Fruit fly (Drosophila melanogaster) whole organism, embryonic: Measurements from ENCODE around the gene pyd.

Experiments used
- Antp ChIP-seq: fragments of 200-800 bp; sonication (Bioruptor generic); optimal IDR thresholded peaks from 3 replicates; lab custom pipeline; 2016; ENCODE audit warnings: missing biosample characterization, missing genetic modification characterization
- Bgb ChIP-seq: fragments of 200-800 bp; sonication (Bioruptor generic); IDR thresholded peaks from 2 replicates; pipeline ENCODE4 v1.3.6; 2022; ENCODE audit warnings: missing biosample characterization, missing genetic modification characterization; ENCODE audit not compliant: partially characterized antibody
- CG11696 ChIP-seq: fragments of 200-800 bp; sonication (Bioruptor generic); IDR thresholded peaks from 2 replicates; pipeline ENCODE4 v1.3.6; 2022; ENCODE audit warnings: missing biosample characterization, missing genetic modification characterization
- CG12104 ChIP-seq: fragments of 200-800 bp; sonication (Bioruptor generic); optimal IDR thresholded peaks from 3 replicates; lab custom pipeline; 2016; ENCODE audit warnings: missing biosample characterization, missing genetic modification characterization
- CG17385 ChIP-seq: fragments of 200-800 bp; sonication (Bioruptor generic); optimal IDR thresholded peaks from 3 replicates; lab custom pipeline; 2018; ENCODE audit warnings: missing biosample characterization, mild to moderate bottlenecking, missing genetic modification characterization
- CG17568 ChIP-seq: fragments of 200-800 bp; sonication (Bioruptor generic); optimal IDR thresholded peaks from 2 replicates; lab custom pipeline; 2018; ENCODE audit warnings: missing biosample characterization, mild to moderate bottlenecking, missing genetic modification characterization, moderate library complexity
- CG1792 ChIP-seq: fragments of 200-800 bp; sonication (Bioruptor generic); optimal IDR thresholded peaks from 2 replicates; lab custom pipeline; 2016; ENCODE audit warnings: missing biosample characterization, missing genetic modification characterization
- CG18599 ChIP-seq: fragments of 200-800 bp; sonication (Bioruptor generic); optimal IDR thresholded peaks from 3 replicates; lab custom pipeline; 2017; ENCODE audit warnings: missing biosample characterization, missing genetic modification characterization, mild to moderate bottlenecking, moderate library complexity, missing genetic modification reagents
- CG18764 ChIP-seq: fragments of 200-800 bp; sonication (Bioruptor generic); optimal IDR thresholded peaks from 3 replicates; lab custom pipeline; 2016; ENCODE audit warnings: missing biosample characterization, missing genetic modification characterization
- CG2875 ChIP-seq: fragments of 200-800 bp; sonication (Bioruptor generic); optimal IDR thresholded peaks from 2 replicates; lab custom pipeline; 2017; ENCODE audit warnings: missing biosample characterization, mild to moderate bottlenecking, missing genetic modification characterization, missing genetic modification reagents
- CG3847 ChIP-seq: fragments of 200-800 bp; sonication (Bioruptor generic); IDR thresholded peaks from 2 replicates; pipeline ENCODE4 v1.3.6; 2022; ENCODE audit warnings: missing biosample characterization, missing genetic modification characterization
- CG4282 ChIP-seq: fragments of 200-800 bp; sonication (Bioruptor generic); optimal IDR thresholded peaks from 2 replicates; lab custom pipeline; 2016; ENCODE audit warnings: missing biosample characterization, missing genetic modification characterization
- CG4328 ChIP-seq: fragments of 200-800 bp; sonication (Bioruptor generic); optimal IDR thresholded peaks from 3 replicates; lab custom pipeline; 2017; ENCODE audit warnings: missing biosample characterization, missing genetic modification reagents, missing genetic modification characterization
- CG4404 ChIP-seq: fragments of 200-800 bp; sonication (Bioruptor generic); IDR thresholded peaks from 2 replicates; pipeline ENCODE4 v1.3.6; 2022; ENCODE audit warnings: missing biosample characterization, missing genetic modification characterization
- CG5245 ChIP-seq: fragments of 200-800 bp; sonication (Bioruptor generic); optimal IDR thresholded peaks from 3 replicates; lab custom pipeline; 2016; ENCODE audit warnings: missing biosample characterization, missing genetic modification characterization
- CG6854 ChIP-seq: fragments of 200-800 bp; sonication (Bioruptor generic); optimal IDR thresholded peaks from 3 replicates; lab custom pipeline; 2017; ENCODE audit warnings: missing biosample characterization, mild to moderate bottlenecking, missing genetic modification characterization
- CG7786 ChIP-seq: fragments of 200-800 bp; sonication (Bioruptor generic); optimal IDR thresholded peaks from 2 replicates; lab custom pipeline; 2016; ENCODE audit warnings: missing biosample characterization, missing genetic modification characterization
- CG8765 ChIP-seq: fragments of 200-800 bp; sonication (Bioruptor generic); IDR thresholded peaks from 2 replicates; pipeline ENCODE4 v1.3.6; 2022; ENCODE audit warnings: missing biosample characterization, missing genetic modification characterization
- CG9437 ChIP-seq: fragments of 200-800 bp; sonication (Bioruptor generic); optimal IDR thresholded peaks from 2 replicates; lab custom pipeline; 2018; ENCODE audit warnings: missing biosample characterization, mild to moderate bottlenecking, missing genetic modification characterization
- CG9609 ChIP-seq: fragments of 200-800 bp; sonication (Bioruptor generic); optimal IDR thresholded peaks from 3 replicates; lab custom pipeline; 2016; ENCODE audit warnings: missing biosample characterization, missing genetic modification characterization
- CG9817 ChIP-seq: fragments of 200-800 bp; sonication (Bioruptor generic); optimal IDR thresholded peaks from 2 replicates; lab custom pipeline; 2018; ENCODE audit warnings: missing biosample characterization, mild to moderate bottlenecking, missing genetic modification characterization, moderate library complexity
- Dfd ChIP-seq, 2 experiments: fragments of >200 bp; optimal IDR thresholded peaks; 2 replicates each; lab custom pipeline; 2017; ENCODE audit warnings: missing biosample characterization in 2 of 2, missing genetic modification characterization in 2 of 2
- Doc2 ChIP-seq: fragments of 200-800 bp; sonication (Bioruptor generic); IDR thresholded peaks from 2 replicates; pipeline ENCODE4 v1.3.6; 2022; ENCODE audit warnings: missing biosample characterization, missing genetic modification characterization
- Doc3 ChIP-seq: fragments of 200-800 bp; sonication (Bioruptor generic); IDR thresholded peaks from 3 replicates; pipeline ENCODE4 v1.3.6; 2022; ENCODE audit warnings: missing biosample characterization, missing genetic modification characterization; ENCODE audit not compliant: partially characterized antibody
- E2f2 ChIP-seq: fragments of 200-800 bp; sonication (Bioruptor generic); IDR thresholded peaks from 2 replicates; pipeline ENCODE4 v1.3.6; 2022; ENCODE audit warnings: missing biosample characterization, missing genetic modification characterization
- Fer1 ChIP-seq: fragments of 200-800 bp; sonication (Bioruptor generic); optimal IDR thresholded peaks from 2 replicates; lab custom pipeline; 2017; ENCODE audit warnings: missing biosample characterization, mild to moderate bottlenecking, missing genetic modification characterization
- Lpt ChIP-seq: fragments of >200 bp; optimal IDR thresholded peaks from 2 replicates; lab custom pipeline; 2018; ENCODE audit warnings: missing biosample characterization, missing genetic modification characterization
- Mrtf ChIP-seq: fragments of 200-800 bp; sonication (Bioruptor generic); IDR thresholded peaks from 3 replicates; pipeline ENCODE4 v1.3.6; 2022; ENCODE audit warnings: missing biosample characterization, missing genetic modification characterization
- Opbp ChIP-seq: fragments of 200-800 bp; sonication (Bioruptor generic); IDR thresholded peaks from 3 replicates; pipeline ENCODE4 v1.3.6; 2022; ENCODE audit warnings: missing biosample characterization, missing genetic modification characterization; ENCODE audit not compliant: partially characterized antibody
- Sox102F ChIP-seq: fragments of 200-800 bp; sonication (Bioruptor generic); optimal IDR thresholded peaks from 2 replicates; lab custom pipeline; 2018; ENCODE audit warnings: missing biosample characterization, mild to moderate bottlenecking, missing genetic modification characterization, moderate library complexity
- Stat92E ChIP-seq, 3 experiments: fragments of >200 bp in 2 of 3; fragments of 200-800 bp in 1 of 3; sonication (Bioruptor generic) in 1 of 3; optimal IDR thresholded peaks; 2 replicates each; lab custom pipeline; 2017 to 2019; ENCODE audit warnings: missing biosample characterization in 3 of 3, missing genetic modification characterization in 3 of 3, mild to moderate bottlenecking in 1 of 3, moderate library complexity in 1 of 3
- Usf ChIP-seq: fragments of 200-800 bp; sonication (Bioruptor generic); optimal IDR thresholded peaks from 2 replicates; lab custom pipeline; 2017; ENCODE audit warnings: missing genotype, missing biosample characterization, missing genetic modification characterization
- ac ChIP-seq: fragments of 200-800 bp; sonication (Bioruptor generic); optimal IDR thresholded peaks from 3 replicates; lab custom pipeline; 2017; ENCODE audit warnings: missing biosample characterization, mild to moderate bottlenecking, missing genetic modification characterization
- cwo ChIP-seq: fragments of 200-800 bp; sonication (Bioruptor generic); optimal IDR thresholded peaks from 3 replicates; lab custom pipeline; 2017; ENCODE audit warnings: missing biosample characterization, missing genetic modification characterization, mild to moderate bottlenecking, moderate library complexity, missing genetic modification reagents
- dimm ChIP-seq: fragments of 200-800 bp; sonication (Bioruptor generic); IDR thresholded peaks from 2 replicates; pipeline ENCODE4 v1.3.6; 2022; ENCODE audit warnings: missing biosample characterization, missing genetic modification characterization
- exex ChIP-seq: fragments of 200-800 bp; sonication (Bioruptor generic); optimal IDR thresholded peaks from 4 replicates; lab custom pipeline; 2018; ENCODE audit warnings: missing biosample characterization, mild to moderate bottlenecking, missing genetic modification characterization, moderate library complexity
- fu2 ChIP-seq: fragments of 200-800 bp; sonication (Bioruptor generic); optimal IDR thresholded peaks from 2 replicates; lab custom pipeline; 2016; ENCODE audit warnings: missing biosample characterization, missing genetic modification characterization
- gce ChIP-seq: fragments of 200-800 bp; sonication (Bioruptor generic); IDR thresholded peaks from 3 replicates; pipeline ENCODE4 v1.3.6; 2022; ENCODE audit warnings: missing biosample characterization, missing genetic modification characterization
- grau ChIP-seq: fragments of 200-800 bp; optimal IDR thresholded peaks from 3 replicates; lab custom pipeline; 2019; ENCODE audit warnings: missing biosample characterization, mild to moderate bottlenecking, missing genetic modification characterization, moderate library complexity
- gt ChIP-seq: fragments of 200-800 bp; sonication (Bioruptor generic); IDR thresholded peaks from 2 replicates; pipeline ENCODE4 v1.3.6; 2022; ENCODE audit warnings: missing biosample characterization, missing genetic modification characterization
- kay ChIP-seq: fragments of 200-800 bp; sonication (Bioruptor generic); optimal IDR thresholded peaks from 2 replicates; lab custom pipeline; 2016; ENCODE audit warnings: missing biosample characterization, missing genetic modification characterization
- nom ChIP-seq: fragments of 200-800 bp; sonication (Bioruptor generic); optimal IDR thresholded peaks from 2 replicates; lab custom pipeline; 2017; ENCODE audit warnings: missing biosample characterization, missing genetic modification characterization, mild to moderate bottlenecking, moderate library complexity, missing genetic modification reagents
- pho ChIP-seq: fragments of 200-800 bp; sonication (Bioruptor generic); optimal IDR thresholded peaks from 2 replicates; lab custom pipeline; 2016; ENCODE audit warnings: missing biosample characterization, missing genetic modification characterization
- phol ChIP-seq: fragments of 200-800 bp; sonication (Bioruptor generic); optimal IDR thresholded peaks from 3 replicates; lab custom pipeline; 2018; ENCODE audit warnings: missing biosample characterization, mild to moderate bottlenecking, missing genetic modification characterization, moderate library complexity
- pnt ChIP-seq: fragments of 200-800 bp; sonication (Bioruptor generic); optimal IDR thresholded peaks from 3 replicates; lab custom pipeline; 2016; ENCODE audit warnings: missing biosample characterization, missing genetic modification characterization
- sens ChIP-seq: fragments of 200-800 bp; sonication (Bioruptor generic); peaks from one replicate; lab custom pipeline; 2016; ENCODE audit warnings: missing biosample characterization, missing genetic modification characterization
- seq ChIP-seq: fragments of 200-800 bp; sonication (Bioruptor generic); IDR thresholded peaks from 2 replicates; pipeline ENCODE4 v1.3.6; 2022; ENCODE audit warnings: missing biosample characterization, missing genetic modification characterization
- sug ChIP-seq: fragments of 200-800 bp; optimal IDR thresholded peaks from 2 replicates; lab custom pipeline; 2019; ENCODE audit warnings: missing biosample characterization, mild to moderate bottlenecking, missing genetic modification characterization, moderate library complexity
- trh ChIP-seq: fragments of 200-800 bp; sonication (Bioruptor generic); optimal IDR thresholded peaks from 2 replicates; lab custom pipeline; 2016; ENCODE audit warnings: missing biosample characterization, missing genetic modification characterization

pyd gene

dm6 chr3R:8979850-8980775 lies 48.4 kb upstream of the pyd start (continued):
- TF ChIP-seq exex (tag; lab: Kevin White, UChicago) (peak; percentile 43), Antp (no peak), CG4328 (GFP tag; lab: Kevin White, UChicago) (no peak), Mrtf (GFP tag; lab: Robert Waterston, UW) (no peak), phol (tag; lab: Kevin White, UChicago) (peak; percentile 16), CG4282 (GFP tag; lab: Kevin White, UChicago) (no peak), CG6854 (GFP tag; lab: Kevin White, UChicago) (peak; percentile 56), nom (GFP tag; lab: Kevin White, UChicago) (peak; percentile 86), Usf (GFP tag; lab: Kevin White, UChicago) (no peak), gce (GFP tag; lab: Robert Waterston, UW) (no peak), CG17568 (GFP tag; lab: Kevin White, UChicago) (peak; percentile 2), ac (GFP tag; lab: Kevin White, UChicago) (no peak), E2f2 (GFP tag; lab: Robert Waterston, UW) (peak; percentile 98), CG9437 (GFP tag; lab: Kevin White, UChicago) (no peak), sens (peak; percentile 53), CG9817 (tag; lab: Kevin White, UChicago) (peak; percentile 23), Doc3 (GFP tag; lab: Robert Waterston, UW) (no peak), seq (GFP tag; lab: Robert Waterston, UW) (peak; percentile 54), CG7786 (GFP tag; lab: Kevin White, UChicago) (no peak), Fer1 (GFP tag; lab: Kevin White, UChicago) (no peak), trh (GFP tag; lab: Kevin White, UChicago) (no peak), CG5245 (GFP tag; lab: Kevin White, UChicago) (no peak), CG3847 (GFP tag; lab: Robert Waterston, UW) (0 out of 2 replicates have a peak, but pooled peaks have one; percentile 15), Bgb (GFP tag; lab: Robert Waterston, UW) (peak; percentile 84), CG8765 (GFP tag; lab: Robert Waterston, UW) (no peak), CG11696 (GFP tag; lab: Robert Waterston, UW) (no peak), gt (GFP tag; lab: Robert Waterston, UW) (no peak), Opbp (GFP tag; lab: Robert Waterston, UW) (peak; percentile 56; the same call in 2 of the 3 replicates), kay (GFP tag; lab: Kevin White, UChicago) (no peak), CG12104 (GFP tag; lab: Kevin White, UChicago) (no peak), Sox102F (GFP tag; lab: Kevin White, UChicago) (no peak), CG9609 (GFP tag; lab: Kevin White, UChicago) (no peak), CG17385 (GFP tag; lab: Kevin White, UChicago) (no peak), pnt (GFP tag; lab: Kevin White, UChicago) (peak; percentile 10), Doc2 (GFP tag; lab: Robert Waterston, UW) (no peak), sug (no peak), CG18599 (peak; percentile 26), grau (tag; lab: Kevin White, UChicago) (peak; percentile 38), dimm (GFP tag; lab: Robert Waterston, UW) (no peak), Dfd (GFP tag; optimal IDR thresholded peaks at IDR 0.05; lab: Kevin White, UChicago) (no peak), CG18764 (GFP tag; lab: Kevin White, UChicago) (no peak), CG2875 (GFP tag; lab: Kevin White, UChicago) (peak; percentile 48), Lpt (GFP tag; lab: Kevin White, UChicago) (no peak), Stat92E (GFP tag; optimal IDR thresholded peaks at IDR 0.05; lab: Kevin White, UChicago) (no peak), pho (GFP tag; lab: Kevin White, UChicago) (no peak), fu2 (GFP tag; lab: Kevin White, UChicago) (no peak), CG4404 (GFP tag; lab: Robert Waterston, UW) (no peak), cwo (no peak), CG1792 (GFP tag; lab: Kevin White, UChicago) (no peak)
